Fruit fly (Drosophila melanogaster) whole organism, prepupa: ENCODE data around the gene mgr.
A peak's percentile ranks its signal among the peaks of the same experiment; 100 is the strongest.

Experiments used
- CG10631 ChIP-seq: fragments of 200-800 bp; sonication (Bioruptor generic); optimal IDR thresholded peaks from 2 replicates; lab custom pipeline; 2016; ENCODE audit warnings: missing biosample characterization, missing genetic modification characterization
- CG11902 ChIP-seq: fragments of 200-800 bp; sonication (Bioruptor generic); optimal IDR thresholded peaks from 3 replicates; lab custom pipeline; 2016; ENCODE audit warnings: missing biosample characterization, missing genetic modification characterization
- CG15336 ChIP-seq: fragments of 200-800 bp; sonication (Bioruptor generic); IDR thresholded peaks from 2 replicates; pipeline ENCODE4 v1.3.6; 2022; ENCODE audit warnings: missing biosample characterization, missing genetic modification characterization
- CG1621 ChIP-seq: fragments of 200-800 bp; sonication (Bioruptor generic); optimal IDR thresholded peaks from 3 replicates; lab custom pipeline; 2018; ENCODE audit warnings: missing biosample characterization, mild to moderate bottlenecking, missing genetic modification characterization
- CG32006 ChIP-seq: fragments of 200-800 bp; sonication (Bioruptor generic); optimal IDR thresholded peaks from 3 replicates; lab custom pipeline; 2017; ENCODE audit warnings: missing biosample characterization, mild to moderate bottlenecking, missing genetic modification characterization
- CG34406 ChIP-seq: fragments of 200-800 bp; sonication (Bioruptor generic); optimal IDR thresholded peaks from 3 replicates; lab custom pipeline; 2016; ENCODE audit warnings: missing biosample characterization, missing genetic modification characterization
- CG3919 ChIP-seq: fragments of 200-800 bp; sonication (Bioruptor generic); optimal IDR thresholded peaks from 3 replicates; lab custom pipeline; 2016; ENCODE audit warnings: missing biosample characterization, missing genetic modification characterization
- CG6163 ChIP-seq: fragments of 200-800 bp; sonication (Bioruptor generic); IDR thresholded peaks from 3 replicates; pipeline ENCODE4 v1.3.6; 2022; ENCODE audit warnings: missing biosample characterization, missing genetic modification characterization
- CG6808 ChIP-seq: fragments of 200-800 bp; sonication (Bioruptor generic); optimal IDR thresholded peaks from 3 replicates; lab custom pipeline; 2017; ENCODE audit warnings: missing biosample characterization, missing genetic modification characterization, mild to moderate bottlenecking, moderate library complexity, missing genetic modification reagents
- CG6854 ChIP-seq: fragments of 200-800 bp; sonication (Bioruptor generic); optimal IDR thresholded peaks from 2 replicates; lab custom pipeline; 2017; ENCODE audit warnings: missing biosample characterization, mild to moderate bottlenecking, missing genetic modification characterization
- CG8319 ChIP-seq: fragments of 200-800 bp; sonication (Bioruptor generic); optimal IDR thresholded peaks from 3 replicates; lab custom pipeline; 2016; ENCODE audit warnings: missing biosample characterization, missing genetic modification characterization
- Eip75B ChIP-seq: fragments of 200-800 bp; sonication (Bioruptor generic); optimal IDR thresholded peaks from 3 replicates; lab custom pipeline; 2016; ENCODE audit warnings: missing biosample characterization, missing genetic modification characterization
- Eip78C ChIP-seq: fragments of 200-800 bp; sonication (Bioruptor generic); peaks from one replicate; lab custom pipeline; 2016; ENCODE audit warnings: missing biosample characterization, missing genetic modification characterization
- Eip93F ChIP-seq: fragments of 200-800 bp; sonication (Bioruptor generic); optimal IDR thresholded peaks from 2 replicates; lab custom pipeline; 2016; ENCODE audit warnings: missing biosample characterization, mild to moderate bottlenecking, missing genetic modification characterization
- Ets21C ChIP-seq: fragments of 200-800 bp; sonication (Bioruptor generic); optimal IDR thresholded peaks from 3 replicates; lab custom pipeline; 2016; ENCODE audit warnings: missing biosample characterization, missing genetic modification characterization
- Ets96B ChIP-seq: fragments of 200-800 bp; optimal IDR thresholded peaks from 2 replicates; lab custom pipeline; 2019; ENCODE audit warnings: missing biosample characterization, mild to moderate bottlenecking, missing genetic modification characterization, moderate library complexity
- Gug ChIP-seq: fragments of 200-800 bp; sonication (Bioruptor generic); IDR thresholded peaks from 2 replicates; pipeline ENCODE4 v1.3.6; 2022; ENCODE audit warnings: missing biosample characterization, missing genetic modification characterization
- Hr38 ChIP-seq: sonication (Bioruptor generic); optimal IDR thresholded peaks from 2 replicates; lab custom pipeline; 2016; ENCODE audit warnings: missing biosample characterization, missing genetic modification characterization
- Lpt ChIP-seq: fragments of 200-800 bp; sonication (Bioruptor generic); optimal IDR thresholded peaks from 3 replicates; lab custom pipeline; 2016; ENCODE audit warnings: missing biosample characterization, missing genetic modification characterization
- Sox102F ChIP-seq: fragments of 200-800 bp; sonication (Bioruptor generic); optimal IDR thresholded peaks from 2 replicates; lab custom pipeline; 2016; ENCODE audit warnings: missing biosample characterization, mild to moderate bottlenecking, missing genetic modification characterization
- achi ChIP-seq: fragments of 200-800 bp; sonication (Bioruptor generic); optimal IDR thresholded peaks from 3 replicates; lab custom pipeline; 2016; ENCODE audit warnings: missing biosample characterization, missing genetic modification characterization
- cyc ChIP-seq: fragments of 200-800 bp; sonication (Bioruptor generic); optimal IDR thresholded peaks from 3 replicates; lab custom pipeline; 2016; ENCODE audit warnings: missing biosample characterization, missing genetic modification characterization
- dac ChIP-seq: fragments of 200-800 bp; sonication (Bioruptor generic); optimal IDR thresholded peaks from 2 replicates; lab custom pipeline; 2017; ENCODE audit warnings: missing biosample characterization, mild to moderate bottlenecking, missing genetic modification characterization
- dsx ChIP-seq: fragments of 200-800 bp; optimal IDR thresholded peaks from 3 replicates; lab custom pipeline; 2019; ENCODE audit warnings: missing biosample characterization, mild to moderate bottlenecking, missing genetic modification characterization, moderate library complexity; ENCODE audit not compliant: poor library complexity, severe bottlenecking
- eg ChIP-seq: fragments of 200-800 bp; sonication (Bioruptor generic); IDR thresholded peaks from 3 replicates; pipeline ENCODE4 v1.3.6; 2022; ENCODE audit warnings: missing biosample characterization, missing genetic modification characterization
- esn ChIP-seq: fragments of 200-800 bp; sonication (Bioruptor generic); optimal IDR thresholded peaks from 2 replicates; lab custom pipeline; 2016; ENCODE audit warnings: missing biosample characterization, mild to moderate bottlenecking, missing genetic modification characterization, moderate library complexity
- fd59A ChIP-seq: fragments of 200-800 bp; sonication (Bioruptor generic); optimal IDR thresholded peaks from 2 replicates; lab custom pipeline; 2017; ENCODE audit warnings: missing biosample characterization, mild to moderate bottlenecking, missing genetic modification characterization, missing genetic modification reagents
- fd85E ChIP-seq: fragments of 200-800 bp; sonication (Bioruptor generic); optimal IDR thresholded peaks from 3 replicates; lab custom pipeline; 2016; ENCODE audit warnings: missing biosample characterization, missing genetic modification characterization
- fkh ChIP-seq: fragments of 200-800 bp; sonication (Bioruptor generic); optimal IDR thresholded peaks from 3 replicates; lab custom pipeline; 2017; ENCODE audit warnings: missing biosample characterization, mild to moderate bottlenecking, missing genetic modification characterization, moderate library complexity
- net ChIP-seq: fragments of 200-800 bp; sonication (Bioruptor generic); optimal IDR thresholded peaks from 3 replicates; lab custom pipeline; 2016; ENCODE audit warnings: missing biosample characterization, missing genetic modification characterization
- spab ChIP-seq: fragments of 200-800 bp; sonication (Bioruptor generic); optimal IDR thresholded peaks from 2 replicates; lab custom pipeline; 2017; ENCODE audit warnings: missing biosample characterization, mild to moderate bottlenecking, missing genetic modification characterization, missing genetic modification reagents
- ss ChIP-seq, 2 experiments: fragments of 200-800 bp; sonication (Bioruptor generic); optimal IDR thresholded peaks; 2 replicates in 1 of 2; 3 replicates in 1 of 2; lab custom pipeline; 2017 to 2018; ENCODE audit warnings: mild to moderate bottlenecking in 2 of 2, missing biosample characterization in 2 of 2, missing genetic modification characterization in 2 of 2, moderate library complexity in 1 of 2
- svp ChIP-seq: fragments of 200-800 bp; sonication (Bioruptor generic); peaks from one replicate; lab custom pipeline; 2016; ENCODE audit warnings: missing biosample characterization, missing genetic modification characterization
- topi ChIP-seq: fragments of 200-800 bp; sonication (Bioruptor generic); optimal IDR thresholded peaks from 3 replicates; lab custom pipeline; 2016; ENCODE audit warnings: missing biosample characterization, missing genetic modification characterization

The mgr gene

dm6 chr3R:11378564-11379112 is 31.0 kb downstream of the mgr start:
- no peak for TF ChIP-seq CG8319 (GFP tag; lab: Kevin White, UChicago)
- TF ChIP-seq CG1621 (tag; lab: Kevin White, UChicago), result no peak
- TF ChIP-seq fkh (GFP tag; lab: Kevin White, UChicago), result no peak
- no peak for TF ChIP-seq net (GFP tag; lab: Kevin White, UChicago)
- TF ChIP-seq CG6854, result no peak
- TF ChIP-seq topi (GFP tag; lab: Kevin White, UChicago), result no peak
- no peak for TF ChIP-seq Eip78C (GFP tag; lab: Kevin White, UChicago)
- TF ChIP-seq CG6808, result no peak

- no peak for TF ChIP-seq CG15336 (GFP tag; lab: Robert Waterston, UW)
- TF ChIP-seq achi (GFP tag; lab: Kevin White, UChicago), result no peak
- TF ChIP-seq Lpt, result no peak
- no peak for TF ChIP-seq spab
- TF ChIP-seq Eip75B (GFP tag; lab: Kevin White, UChicago), result no peak
- TF ChIP-seq Sox102F (GFP tag; lab: Kevin White, UChicago), result no peak
- no peak for TF ChIP-seq CG34406
- no peak for TF ChIP-seq fkh (GFP tag; lab: Kevin White, UChicago)
- no peak for TF ChIP-seq CG1621 (tag; lab: Kevin White, UChicago)
- no peak for TF ChIP-seq dsx (GFP tag; lab: Kevin White, UChicago)
- TF ChIP-seq cyc (GFP tag; lab: Kevin White, UChicago), result no peak
- TF ChIP-seq fd85E, result no peak
- TF ChIP-seq Eip93F (GFP tag; lab: Kevin White, UChicago), result no peak
- TF ChIP-seq Ets21C (GFP tag; lab: Kevin White, UChicago), result no peak
- no peak for TF ChIP-seq svp
- no peak for TF ChIP-seq dac
Observed at dm6 chr3R:11375142-11375541, 34.5 kb downstream of the mgr start.

dm6 chr3R:11372053-11373016 is 37.3 kb downstream of the mgr start:
- TF ChIP-seq CG3919 (GFP tag; lab: Kevin White, UChicago) (peak; percentile 57), eg (GFP tag; lab: Robert Waterston, UW) (0 out of 3 replicates have a peak, but pooled peaks have one; percentile 24), spab (no peak), CG6163 (GFP tag; lab: Robert Waterston, UW) (0 out of 3 replicates have a peak, but pooled peaks have one; percentile 34), Hr38 (GFP tag; lab: Kevin White, UChicago) (no peak), svp (peak; percentile 60), Ets96B (no peak), topi (GFP tag; lab: Kevin White, UChicago) (peak; percentile 20), Sox102F (GFP tag; lab: Kevin White, UChicago) (peak; percentile 46), Eip78C (GFP tag; lab: Kevin White, UChicago) (peak; percentile 35), esn (GFP tag; lab: Kevin White, UChicago) (peak; percentile 24)
- TF ChIP-seq, all 60 proteins: peak for 8

dm6 chr3R:11370805-11371204 is 38.9 kb downstream of the mgr start:
- TF ChIP-seq CG15336 (GFP tag; lab: Robert Waterston, UW) (no peak), ss (GFP tag; optimal IDR thresholded peaks at IDR 0.05; lab: Kevin White, UChicago) (no peak), CG32006 (GFP tag; lab: Kevin White, UChicago) (no peak), CG11902 (GFP tag; lab: Kevin White, UChicago) (no peak), net (GFP tag; lab: Kevin White, UChicago) (no peak), svp (no peak), CG6854 (no peak), fd59A (GFP tag; lab: Kevin White, UChicago) (no peak), Gug (no peak), CG10631 (GFP tag; lab: Kevin White, UChicago) (no peak)
- TF ChIP-seq, all 60 proteins: peak for 0
